Worm (Caenorhabditis elegans) whole organism, L4 larva: Measurements from ENCODE around the gene acs-4.

Source experiments
- D1046.2 ChIP-seq: fragments of 200-800 bp; sonication (Bioruptor generic); IDR thresholded peaks from 2 replicates; pipeline ENCODE4 v1.3.6; 2022; ENCODE audit warnings: missing genetic modification characterization, missing compliant biosample characterization
- F37D6.2 ChIP-seq: sonication (generic microtip); optimal IDR thresholded peaks from 2 replicates; lab custom pipeline; 2016; ENCODE audit warnings: mild to moderate bottlenecking, missing genetic modification characterization, missing compliant biosample characterization
- R02D3.7 ChIP-seq: fragments of 150-350 bp; sonication (generic microtip); optimal IDR thresholded peaks from 3 replicates; lab custom pipeline; 2014; ENCODE audit warnings: missing biosample characterization, missing genetic modification characterization
- T26A8.4 ChIP-seq: fragments of 200-800 bp; sonication (Bioruptor generic); IDR thresholded peaks from 2 replicates; pipeline ENCODE4 v1.3.6; 2022; ENCODE audit warnings: missing genetic modification characterization, missing compliant biosample characterization
- Y5F2A.4 ChIP-seq: fragments of 200-800 bp; sonication (Bioruptor generic); optimal IDR thresholded peaks from 2 replicates; lab custom pipeline; 2018; ENCODE audit warnings: mild to moderate bottlenecking, missing genetic modification characterization, missing compliant biosample characterization
- Y75B8A.6 ChIP-seq: fragments of 200-800 bp; sonication (Bioruptor generic); IDR thresholded peaks from 2 replicates; pipeline ENCODE4 v1.3.6; 2022; ENCODE audit warnings: missing genetic modification reagents, missing genetic modification characterization, missing compliant biosample characterization
- ZK337.2 ChIP-seq: fragments of 200-800 bp; sonication (Bioruptor generic); IDR thresholded peaks from 2 replicates; pipeline ENCODE4 v1.3.6; 2022; ENCODE audit warnings: missing genetic modification reagents, missing genetic modification characterization, missing compliant biosample characterization
- aha-1 ChIP-seq: fragments of 150-350 bp; peaks from one replicate; lab custom pipeline; 2014; ENCODE audit warnings: missing biosample characterization, missing genetic modification characterization
- aly-2 ChIP-seq: sonication (generic microtip); optimal IDR thresholded peaks from 2 replicates; lab custom pipeline; 2018; ENCODE audit warnings: missing biosample characterization, missing genetic modification characterization
- ama-1 ChIP-seq: fragments of 150-350 bp; optimal IDR thresholded peaks from 2 replicates; lab custom pipeline; 2014; ENCODE audit warnings: inconsistent platforms, mixed read lengths
- arid-1 ChIP-seq: fragments of 200-800 bp; sonication (Bioruptor generic); conservative IDR thresholded peaks from 2 replicates; pipeline ENCODE4 v1.3.6; 2022; ENCODE audit warnings: missing genetic modification reagents, missing genetic modification characterization, missing compliant biosample characterization
- attf-4 ChIP-seq: sonication (generic microtip); optimal IDR thresholded peaks from 3 replicates; lab custom pipeline; 2017; ENCODE audit warnings: missing biosample characterization, missing genetic modification characterization
- ceh-20 ChIP-seq: fragments of 200-800 bp; sonication (Bioruptor generic); IDR thresholded peaks from 2 replicates; pipeline ENCODE4 v1.3.6; 2022; ENCODE audit warnings: missing genetic modification reagents, missing genetic modification characterization, missing compliant biosample characterization
- ceh-32 ChIP-seq: sonication (generic microtip); optimal IDR thresholded peaks from 2 replicates; lab custom pipeline; 2016; ENCODE audit warnings: mild to moderate bottlenecking, missing genetic modification characterization, missing compliant biosample characterization; ENCODE audit not compliant: poor library complexity
- ceh-44 ChIP-seq: fragments of 200-800 bp; sonication (Bioruptor generic); IDR thresholded peaks from 2 replicates; pipeline ENCODE4 v1.3.6; 2022; ENCODE audit warnings: missing genetic modification reagents, missing genetic modification characterization, missing compliant biosample characterization
- ces-1 ChIP-seq: fragments of 150-350 bp; sonication (generic microtip); optimal IDR thresholded peaks from 4 replicates; lab custom pipeline; 2014; ENCODE audit warnings: missing biosample characterization, missing genetic modification reagents, missing genetic modification characterization
- ctbp-1 ChIP-seq: fragments of 200-800 bp; sonication (Bioruptor generic); IDR thresholded peaks from 2 replicates; pipeline ENCODE4 v1.3.6; 2022; ENCODE audit warnings: missing genetic modification reagents, missing genetic modification characterization, missing compliant biosample characterization
- dmd-9 ChIP-seq: fragments of 200-800 bp; sonication (Bioruptor generic); IDR thresholded peaks from 2 replicates; pipeline ENCODE4 v1.3.6; 2022; ENCODE audit warnings: missing genetic modification reagents, missing genetic modification characterization, missing compliant biosample characterization
- dpl-1 ChIP-seq: fragments of 150-350 bp; optimal IDR thresholded peaks from 2 replicates; lab custom pipeline; 2014; ENCODE audit warnings: missing biosample characterization, missing genetic modification reagents, missing genetic modification characterization
- duxl-1 ChIP-seq: sonication (generic microtip); optimal IDR thresholded peaks from 2 replicates; lab custom pipeline; 2016; ENCODE audit warnings: mild to moderate bottlenecking, missing genetic modification characterization, moderate library complexity, missing compliant biosample characterization; ENCODE audit not compliant: poor library complexity
- egl-27 ChIP-seq: sonication (generic microtip); optimal IDR thresholded peaks from 3 replicates; lab custom pipeline; 2017; ENCODE audit warnings: missing biosample characterization, missing genetic modification reagents, missing genetic modification characterization
- fkh-10 ChIP-seq: fragments of 150-350 bp; optimal IDR thresholded peaks from 2 replicates; lab custom pipeline; 2014; ENCODE audit warnings: missing biosample characterization, missing genetic modification reagents, missing genetic modification characterization
- hlh-30 ChIP-seq: sonication (generic microtip); optimal IDR thresholded peaks from 2 replicates; lab custom pipeline; 2017; ENCODE audit warnings: antibody characterized with exemption, mild to moderate bottlenecking, missing genetic modification characterization, missing compliant biosample characterization; ENCODE audit not compliant: insufficient read depth
- hmg-1.1 ChIP-seq: fragments of 200-800 bp; sonication (Bioruptor generic); IDR thresholded peaks from 2 replicates; pipeline ENCODE4 v1.3.6; 2022; ENCODE audit warnings: missing genetic modification reagents, missing genetic modification characterization, missing compliant biosample characterization
- lin-15B ChIP-seq: fragments of 150-350 bp; sonication (generic microtip); optimal IDR thresholded peaks from 3 replicates; lab custom pipeline; 2014; ENCODE audit warnings: missing biosample characterization, missing genetic modification characterization
- lsy-2 ChIP-seq, 2 experiments: fragments of 150-350 bp in 1 of 2; sonication (generic microtip) in 1 of 2; optimal IDR thresholded peaks; 2 replicates each; lab custom pipeline; 2014 to 2017; ENCODE audit warnings: missing biosample characterization in 2 of 2, missing genetic modification characterization in 2 of 2
- madf-5 ChIP-seq, 2 experiments: fragments of 200-800 bp; sonication (Bioruptor generic); IDR thresholded peaks; 2 replicates each; pipeline ENCODE4 v1.3.6; 2022; ENCODE audit warnings: missing compliant biosample characterization in 2 of 2, missing genetic modification characterization in 2 of 2
- mep-1 ChIP-seq: fragments of 150-350 bp; sonication (generic microtip); optimal IDR thresholded peaks from 3 replicates; lab custom pipeline; 2014; ENCODE audit warnings: missing biosample characterization, missing genetic modification characterization
- mes-2 ChIP-seq: sonication (generic microtip); optimal IDR thresholded peaks from 2 replicates; lab custom pipeline; 2016; ENCODE audit warnings: missing genotype, mild to moderate bottlenecking, missing genetic modification characterization, missing compliant biosample characterization; ENCODE audit not compliant: poor library complexity, severe bottlenecking
- mxl-2 ChIP-seq: fragments of 200-800 bp; sonication (Bioruptor generic); conservative IDR thresholded peaks from 2 replicates; pipeline ENCODE4 v1.3.6; 2022; ENCODE audit warnings: missing genetic modification reagents, missing genetic modification characterization, missing compliant biosample characterization
- nhr-11 ChIP-seq: fragments of 150-350 bp; optimal IDR thresholded peaks from 2 replicates; lab custom pipeline; 2014; ENCODE audit warnings: missing biosample characterization, missing genetic modification characterization
- nhr-237 ChIP-seq: sonication (generic microtip); optimal IDR thresholded peaks from 2 replicates; lab custom pipeline; 2017; ENCODE audit warnings: missing biosample characterization, missing genetic modification characterization
- nhr-25 ChIP-seq: sonication (generic microtip); optimal IDR thresholded peaks from 2 replicates; lab custom pipeline; 2017; ENCODE audit warnings: missing genetic modification characterization, mild to moderate bottlenecking, missing compliant biosample characterization, antibody characterized with exemption, moderate library complexity, borderline replicate concordance; ENCODE audit not compliant: insufficient read depth
- nhr-41 ChIP-seq: fragments of 200-800 bp; sonication (Bioruptor generic); IDR thresholded peaks from 2 replicates; pipeline ENCODE4 v1.3.6; 2022; ENCODE audit warnings: missing genetic modification reagents, missing genetic modification characterization, missing compliant biosample characterization
- nhr-42 ChIP-seq: fragments of 200-800 bp; sonication (Bioruptor generic); IDR thresholded peaks from 2 replicates; pipeline ENCODE4 v1.3.6; 2022; ENCODE audit warnings: missing genetic modification characterization, missing compliant biosample characterization
- nhr-48 ChIP-seq: sonication (generic microtip); optimal IDR thresholded peaks from 2 replicates; lab custom pipeline; 2016; ENCODE audit warnings: mild to moderate bottlenecking, missing genetic modification characterization, missing compliant biosample characterization
- nhr-6 ChIP-seq: fragments of 150-350 bp; optimal IDR thresholded peaks from 2 replicates; lab custom pipeline; 2014; ENCODE audit warnings: missing biosample characterization, missing genetic modification characterization
- nhr-76 ChIP-seq: fragments of 150-350 bp; optimal IDR thresholded peaks from 2 replicates; lab custom pipeline; 2014; ENCODE audit warnings: missing biosample characterization, missing genetic modification characterization
- php-3 ChIP-seq: fragments of 200-800 bp; sonication (Bioruptor generic); IDR thresholded peaks from 2 replicates; pipeline ENCODE4 v1.3.6; 2022; ENCODE audit warnings: missing genetic modification reagents, missing genetic modification characterization, missing compliant biosample characterization
- set-16 ChIP-seq: fragments of 200-800 bp; sonication (Bioruptor generic); IDR thresholded peaks from 2 replicates; pipeline ENCODE4 v1.3.6; 2022; ENCODE audit warnings: missing genetic modification reagents, missing genetic modification characterization, missing compliant biosample characterization
- skn-1 ChIP-seq: fragments of 150-350 bp; optimal IDR thresholded peaks from 2 replicates; lab custom pipeline; 2014; ENCODE audit warnings: missing biosample characterization, missing genetic modification characterization
- spr-3 ChIP-seq: fragments of 200-800 bp; sonication (Bioruptor generic); optimal IDR thresholded peaks from 2 replicates; lab custom pipeline; 2018; ENCODE audit warnings: mild to moderate bottlenecking, missing genetic modification characterization, missing compliant biosample characterization
- tag-97 ChIP-seq: fragments of 200-800 bp; sonication (Bioruptor generic); IDR thresholded peaks from 2 replicates; pipeline ENCODE4 v1.3.6; 2022; ENCODE audit warnings: missing genetic modification characterization, missing compliant biosample characterization
- unc-130 ChIP-seq: sonication (generic microtip); optimal IDR thresholded peaks from 2 replicates; lab custom pipeline; 2016; ENCODE audit warnings: missing genetic modification reagents, missing genetic modification characterization, missing compliant biosample characterization
- vab-7 ChIP-seq: fragments of 200-800 bp; sonication (Bioruptor generic); IDR thresholded peaks from 2 replicates; pipeline ENCODE4 v1.3.6; 2022; ENCODE audit warnings: missing genetic modification reagents, missing genetic modification characterization, missing compliant biosample characterization
- zfp-2 ChIP-seq: sonication (generic microtip); optimal IDR thresholded peaks from 2 replicates; lab custom pipeline; 2016; ENCODE audit warnings: mild to moderate bottlenecking, missing genetic modification characterization, missing compliant biosample characterization
- zfp-3 ChIP-seq: fragments of 200-800 bp; sonication (Bioruptor generic); conservative IDR thresholded peaks from 2 replicates; pipeline ENCODE4 v1.3.6; 2022; ENCODE audit warnings: missing genetic modification reagents, missing genetic modification characterization, missing compliant biosample characterization

Gene acs-4

ce11 chrIII:7162065-7162762 lies 5.4 kb upstream of the acs-4 start, which contains the start of the genes syf-2 and K04G7.1 (continued):
- peak; percentile 87 for TF ChIP-seq aha-1 (tag; lab: Kevin White, UChicago)
- TF ChIP-seq nhr-25 (tag; lab: Kevin White, UChicago): peak; percentile 45
- peak; percentile 78 for TF ChIP-seq nhr-6 (tag; lab: Kevin White, UChicago)
- no peak for TF ChIP-seq ceh-32 (tag; lab: Kevin White, UChicago)
- peak; percentile 16 for TF ChIP-seq duxl-1 (tag; lab: Kevin White, UChicago)
- TF ChIP-seq nhr-237 (tag; lab: Kevin White, UChicago): no peak
- TF ChIP-seq nhr-48 (tag; lab: Kevin White, UChicago): peak; percentile 28
- TF ChIP-seq set-16 (GFP tag; lab: Robert Waterston, UW): peak; percentile 27; the same call in 1 of the 2 replicates
- TF ChIP-seq hmg-1.1 (GFP tag; lab: Robert Waterston, UW): peak; percentile 83
- TF ChIP-seq mep-1 (tag; lab: Kevin White, UChicago): peak; percentile 96
- peak; percentile 79 for TF ChIP-seq lin-15B
- peak; percentile 78 for TF ChIP-seq arid-1 (GFP tag; lab: Robert Waterston, UW)
- TF ChIP-seq ZK337.2: no peak
- peak; percentile 66; the same call in 1 of the 2 replicates for TF ChIP-seq ceh-20
- peak; percentile 86 for TF ChIP-seq nhr-42 (GFP tag; lab: Robert Waterston, UW)
- TF ChIP-seq zfp-3 (GFP tag; lab: Robert Waterston, UW): peak; percentile 81

ce11 chrIII:7165276-7165675 lies 2.4 kb upstream of the acs-4 start:
- TF ChIP-seq unc-130 (GFP tag; lab: Kevin White, UChicago): peak; percentile 19
- TF ChIP-seq attf-4 (tag; lab: Kevin White, UChicago): no peak

ce11 chrIII:7165816-7166229 lies 1.8 kb upstream of the acs-4 start:
- TF ChIP-seq aly-2 (tag; lab: Kevin White, UChicago) (no peak), nhr-76 (tag; lab: Kevin White, UChicago) (no peak), D1046.2 (GFP tag; lab: Robert Waterston, UW) (no peak), egl-27 (tag; lab: Kevin White, UChicago) (no peak), php-3 (GFP tag; lab: Robert Waterston, UW) (peak; percentile 52), hlh-30 (tag; lab: Kevin White, UChicago) (peak; percentile 68), ama-1 (lab: Kevin White, UChicago) (no peak), mxl-2 (no peak), skn-1 (tag; lab: Kevin White, UChicago) (no peak), vab-7 (no peak), zfp-2 (tag; lab: Kevin White, UChicago) (no peak), mes-2 (peak; percentile 63), nhr-11 (peak; percentile 35), ctbp-1 (no peak), dmd-9 (GFP tag; lab: Robert Waterston, UW) (no peak), ZK337.2 (no peak), mep-1 (tag; lab: Kevin White, UChicago) (peak; percentile 66), ceh-20 (no peak), Y75B8A.6 (GFP tag; lab: Robert Waterston, UW) (no peak), tag-97 (no peak), lsy-2 (tag; optimal IDR thresholded peaks at IDR 0.05; lab: Kevin White, UChicago) (peak in 1 of 2 experiments; percentile 70), Y5F2A.4 (GFP tag; lab: Kevin White, UChicago) (no peak), T26A8.4 (no peak), F37D6.2 (tag; lab: Kevin White, UChicago) (no peak), spr-3 (GFP tag; lab: Kevin White, UChicago) (no peak), madf-5 (GFP tag; IDR thresholded peaks at IDR 0.05; lab: Robert Waterston, UW) (no peak), fkh-10 (GFP tag; lab: Kevin White, UChicago) (no peak), dpl-1 (GFP tag; lab: Kevin White, UChicago) (peak; percentile 69), ceh-44 (GFP tag; lab: Robert Waterston, UW) (no peak), nhr-41 (GFP tag; lab: Robert Waterston, UW) (no peak), R02D3.7 (tag; lab: Kevin White, UChicago) (no peak), ces-1 (no peak)
